Worm (Caenorhabditis elegans) whole organism, young adult: Measurements from ENCODE around the gene C36C5.15.

Experiments used
- B0261.1 ChIP-seq: sonication (generic microtip); optimal IDR thresholded peaks from 2 replicates; lab custom pipeline; 2016; ENCODE audit warnings: mild to moderate bottlenecking, missing genetic modification characterization, moderate library complexity, missing compliant biosample characterization
- B0336.3 ChIP-seq: fragments of 200-800 bp; sonication (Bioruptor generic); IDR thresholded peaks from 2 replicates; pipeline ENCODE4 v1.3.6; 2022; ENCODE audit warnings: missing genetic modification characterization, missing compliant biosample characterization
- C06A6.2 ChIP-seq: fragments of 200-800 bp; sonication (Bioruptor generic); conservative IDR thresholded peaks from 2 replicates; pipeline ENCODE4 v1.3.6; 2022; ENCODE audit warnings: missing genetic modification characterization, missing compliant biosample characterization
- C17E4.6 ChIP-seq: fragments of 200-800 bp; sonication (Bioruptor generic); IDR thresholded peaks from 2 replicates; pipeline ENCODE4 v1.3.6; 2022; ENCODE audit warnings: missing genetic modification reagents, missing genetic modification characterization, missing compliant biosample characterization
- F37B4.10 ChIP-seq: fragments of 200-800 bp; sonication (Bioruptor generic); IDR thresholded peaks from 2 replicates; pipeline ENCODE4 v1.3.6; 2022; ENCODE audit warnings: missing genetic modification characterization, missing compliant biosample characterization
- F52B5.7 ChIP-seq: sonication (generic microtip); optimal IDR thresholded peaks from 2 replicates; lab custom pipeline; 2016; ENCODE audit warnings: mild to moderate bottlenecking, missing genetic modification characterization, missing compliant biosample characterization
- Y53F4B.3 ChIP-seq: fragments of 200-800 bp; sonication (Bioruptor generic); IDR thresholded peaks from 2 replicates; pipeline ENCODE4 v1.3.6; 2022; ENCODE audit warnings: missing genetic modification reagents, missing genetic modification characterization, missing compliant biosample characterization
- Y53G8AR.9 ChIP-seq: fragments of 200-800 bp; sonication (Bioruptor generic); conservative IDR thresholded peaks from 2 replicates; pipeline ENCODE4 v1.3.6; 2022; ENCODE audit warnings: missing genetic modification reagents, missing genetic modification characterization, missing compliant biosample characterization
- Y95B8A.8 ChIP-seq: fragments of 200-800 bp; sonication (Bioruptor generic); IDR thresholded peaks from 2 replicates; pipeline ENCODE4 v1.3.6; 2022; ENCODE audit warnings: missing genetic modification reagents, missing genetic modification characterization, missing compliant biosample characterization
- aptf-2 ChIP-seq: fragments of 200-800 bp; sonication (Bioruptor generic); conservative IDR thresholded peaks from 2 replicates; pipeline ENCODE4 v1.3.6; 2022; ENCODE audit warnings: missing genetic modification reagents, missing genetic modification characterization, missing compliant biosample characterization
- aptf-3 ChIP-seq: fragments of 200-800 bp; sonication (Bioruptor generic); IDR thresholded peaks from 2 replicates; pipeline ENCODE4 v1.3.6; 2022; ENCODE audit warnings: missing genetic modification characterization, missing compliant biosample characterization
- athp-1 ChIP-seq: sonication (generic microtip); optimal IDR thresholded peaks from 2 replicates; lab custom pipeline; 2017; ENCODE audit warnings: mild to moderate bottlenecking, missing genetic modification characterization, missing compliant biosample characterization
- attf-5 ChIP-seq: fragments of 200-800 bp; sonication (Bioruptor generic); optimal IDR thresholded peaks from 2 replicates; lab custom pipeline; 2018; ENCODE audit warnings: mild to moderate bottlenecking, missing genetic modification characterization, missing compliant biosample characterization
- bed-1 ChIP-seq: fragments of 200-800 bp; sonication (Bioruptor generic); IDR thresholded peaks from 2 replicates; pipeline ENCODE4 v1.3.6; 2022; ENCODE audit warnings: missing genetic modification reagents, missing genetic modification characterization, missing compliant biosample characterization
- cebp-2 ChIP-seq: fragments of 200-800 bp; sonication (Bioruptor generic); IDR thresholded peaks from 2 replicates; pipeline ENCODE4 v1.3.6; 2022; ENCODE audit warnings: missing genetic modification characterization, missing compliant biosample characterization
- ceh-58 ChIP-seq: fragments of 200-800 bp; sonication (Bioruptor generic); IDR thresholded peaks from 2 replicates; pipeline ENCODE4 v1.3.6; 2022; ENCODE audit warnings: missing genetic modification characterization, missing compliant biosample characterization
- ceh-91 ChIP-seq: fragments of 200-800 bp; sonication (Bioruptor generic); IDR thresholded peaks from 2 replicates; pipeline ENCODE4 v1.3.6; 2022; ENCODE audit warnings: missing genetic modification reagents, missing genetic modification characterization, missing compliant biosample characterization
- chd-7 ChIP-seq: sonication (generic microtip); optimal IDR thresholded peaks from 2 replicates; lab custom pipeline; 2016; ENCODE audit warnings: mild to moderate bottlenecking, missing genetic modification characterization, moderate library complexity, missing compliant biosample characterization
- die-1 ChIP-seq: sonication (generic microtip); optimal IDR thresholded peaks from 2 replicates; lab custom pipeline; 2016; ENCODE audit warnings: missing genotype, mild to moderate bottlenecking, missing genetic modification characterization, missing compliant biosample characterization
- dox-1 ChIP-seq: fragments of 200-800 bp; sonication (Bioruptor generic); IDR thresholded peaks from 2 replicates; pipeline ENCODE4 v1.3.6; 2022; ENCODE audit warnings: missing genetic modification reagents, missing genetic modification characterization, missing compliant biosample characterization
- gei-17 ChIP-seq: fragments of 200-800 bp; sonication (Bioruptor generic); optimal IDR thresholded peaks from 2 replicates; lab custom pipeline; 2018; ENCODE audit warnings: mild to moderate bottlenecking, missing genetic modification characterization, missing compliant biosample characterization
- him-1 ChIP-seq: sonication (generic microtip); optimal IDR thresholded peaks from 2 replicates; lab custom pipeline; 2016; ENCODE audit warnings: missing genotype, missing genetic modification reagents, missing genetic modification characterization, missing compliant biosample characterization
- hsf-1 ChIP-seq: fragments of 200-800 bp; sonication (Bioruptor generic); IDR thresholded peaks from 2 replicates; pipeline ENCODE4 v1.3.6; 2022; ENCODE audit warnings: missing genetic modification reagents, missing genetic modification characterization, missing compliant biosample characterization
- let-607 ChIP-seq, 2 experiments: fragments of 200-800 bp in 1 of 2; sonication (Bioruptor generic) in 1 of 2; sonication (generic microtip) in 1 of 2; optimal IDR thresholded peaks; 2 replicates each; lab custom pipeline; 2016 to 2018; ENCODE audit warnings: mild to moderate bottlenecking in 2 of 2, missing compliant biosample characterization in 2 of 2, missing genetic modification characterization in 2 of 2, moderate library complexity in 2 of 2, missing genotype in 1 of 2
- lin-35 ChIP-seq, 3 experiments: fragments of 150-350 bp in 2 of 3; sonication (generic microtip) in 1 of 3; optimal IDR thresholded peaks; 2 replicates each; lab custom pipeline; 2014 to 2018; ENCODE audit warnings: missing biosample characterization in 3 of 3, missing genetic modification characterization in 3 of 3, missing genetic modification reagents in 3 of 3
- lin-54 ChIP-seq: fragments of 200-800 bp; sonication (Bioruptor generic); optimal IDR thresholded peaks from 2 replicates; lab custom pipeline; 2018; ENCODE audit warnings: mild to moderate bottlenecking, missing genetic modification characterization, missing compliant biosample characterization
- madf-6 ChIP-seq: fragments of 200-800 bp; sonication (Bioruptor generic); IDR thresholded peaks from 2 replicates; pipeline ENCODE4 v1.3.6; 2022; ENCODE audit warnings: missing genetic modification reagents, missing genetic modification characterization, missing compliant biosample characterization
- madf-8 ChIP-seq: fragments of 200-800 bp; sonication (Bioruptor generic); conservative IDR thresholded peaks from 2 replicates; pipeline ENCODE4 v1.3.6; 2022; ENCODE audit warnings: missing genetic modification reagents, missing genetic modification characterization, missing compliant biosample characterization
- mcd-1 ChIP-seq: fragments of 200-800 bp; sonication (Bioruptor generic); IDR thresholded peaks from 2 replicates; pipeline ENCODE4 v1.3.6; 2022; ENCODE audit warnings: missing genetic modification reagents, missing genetic modification characterization, missing compliant biosample characterization
- mel-28 ChIP-seq: sonication (generic microtip); optimal IDR thresholded peaks from 2 replicates; lab custom pipeline; 2016; ENCODE audit warnings: borderline replicate concordance, mild to moderate bottlenecking, missing genetic modification characterization, missing compliant biosample characterization
- mxl-1 ChIP-seq: sonication (generic microtip); optimal IDR thresholded peaks from 2 replicates; lab custom pipeline; 2016; ENCODE audit warnings: missing genetic modification characterization, missing compliant biosample characterization
- nfya-2 ChIP-seq: fragments of 200-800 bp; sonication (Bioruptor generic); IDR thresholded peaks from 2 replicates; pipeline ENCODE4 v1.3.6; 2022; ENCODE audit warnings: missing genetic modification reagents, missing genetic modification characterization, missing compliant biosample characterization
- rec-8 ChIP-seq, 2 experiments: sonication (generic microtip); optimal IDR thresholded peaks; 2 replicates each; lab custom pipeline; 2016; ENCODE audit warnings: mild to moderate bottlenecking in 2 of 2, missing genetic modification characterization in 2 of 2, missing genetic modification reagents in 2 of 2, missing genotype in 2 of 2, missing biosample characterization in 1 of 2, missing compliant biosample characterization in 1 of 2, moderate library complexity in 1 of 2
- sea-2 ChIP-seq: fragments of 200-800 bp; sonication (Bioruptor generic); IDR thresholded peaks from 2 replicates; pipeline ENCODE4 v1.3.6; 2022; ENCODE audit warnings: missing genetic modification characterization, missing compliant biosample characterization
- snpc-3.4 ChIP-seq: sonication (generic microtip); optimal IDR thresholded peaks from 2 replicates; lab custom pipeline; 2017; ENCODE audit warnings: missing genetic modification characterization, mild to moderate bottlenecking, missing compliant biosample characterization, antibody characterized with exemption, moderate library complexity, missing genotype, missing genetic modification reagents
- somi-1 ChIP-seq: fragments of 200-800 bp; sonication (Bioruptor generic); optimal IDR thresholded peaks from 2 replicates; lab custom pipeline; 2018; ENCODE audit warnings: mild to moderate bottlenecking, missing genetic modification characterization, missing compliant biosample characterization
- tbp1 ChIP-seq: fragments of 200-800 bp; sonication (Bioruptor generic); optimal IDR thresholded peaks from 2 replicates; lab custom pipeline; 2018; ENCODE audit warnings: mild to moderate bottlenecking, missing genetic modification characterization, missing compliant biosample characterization
- tlf-1 ChIP-seq: fragments of 200-800 bp; sonication (Bioruptor generic); optimal IDR thresholded peaks from 2 replicates; lab custom pipeline; 2018; ENCODE audit warnings: mild to moderate bottlenecking, missing genetic modification characterization, missing compliant biosample characterization
- zim-3 ChIP-seq: sonication (generic microtip); optimal IDR thresholded peaks from 2 replicates; lab custom pipeline; 2017; ENCODE audit warnings: mild to moderate bottlenecking, missing genetic modification characterization, moderate library complexity, missing compliant biosample characterization
- ztf-3 ChIP-seq: fragments of 200-800 bp; sonication (Bioruptor generic); optimal IDR thresholded peaks from 2 replicates; lab custom pipeline; 2018; ENCODE audit warnings: mild to moderate bottlenecking, missing genetic modification characterization, missing compliant biosample characterization

C36C5.15 gene

DNA sequence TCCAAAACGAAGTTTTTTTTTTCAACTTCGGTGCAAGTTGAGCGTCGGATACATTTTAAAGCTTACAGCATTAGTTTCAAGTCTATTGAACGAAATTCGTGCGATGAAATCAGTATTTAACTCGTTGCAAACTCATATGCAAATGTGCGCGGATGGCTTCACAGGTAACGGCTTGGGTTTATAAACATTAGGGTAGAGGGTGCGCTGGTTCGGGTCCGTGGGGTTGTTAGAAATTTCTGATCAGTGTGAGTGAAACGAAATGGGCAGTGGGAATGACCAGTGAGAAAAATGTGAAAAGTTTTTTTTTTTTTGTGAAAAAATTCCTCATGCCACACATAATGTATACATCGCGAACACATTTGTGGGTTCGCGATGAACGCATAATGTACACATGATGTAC is 5.4 kb downstream of the C36C5.15 start (continued):
- TF ChIP-seq Y53F4B.3 (GFP tag; lab: Robert Waterston, UW) (no peak), die-1 (tag; lab: Kevin White, UChicago) (peak; percentile 73), cebp-2 (GFP tag; lab: Robert Waterston, UW) (no peak), C06A6.2 (GFP tag; lab: Robert Waterston, UW) (no peak), chd-7 (tag; lab: Kevin White, UChicago) (peak; percentile 56), gei-17 (no peak), mcd-1 (GFP tag; lab: Robert Waterston, UW) (0 out of 2 replicates have a peak, but pooled peaks have one; percentile 21), ceh-58 (GFP tag; lab: Robert Waterston, UW) (peak; percentile 77; the same call in 1 of the 2 replicates), ztf-3 (no peak), lin-35 (GFP tag; optimal IDR thresholded peaks at IDR 0.05; lab: Kevin White, UChicago) (no peak), C17E4.6 (GFP tag; lab: Robert Waterston, UW) (no peak), bed-1 (0 out of 2 replicates have a peak, but pooled peaks have one; percentile 58), him-1 (tag; lab: Kevin White, UChicago) (peak; percentile 79), nfya-2 (GFP tag; lab: Robert Waterston, UW) (no peak), zim-3 (peak; percentile 22), attf-5 (GFP tag; lab: Kevin White, UChicago) (peak; percentile 29), hsf-1 (GFP tag; lab: Robert Waterston, UW) (peak; percentile 49; the same call in 1 of the 2 replicates), Y53G8AR.9 (GFP tag; lab: Robert Waterston, UW) (0 out of 2 replicates have a peak, but pooled peaks have one; percentile 68), aptf-2 (0 out of 2 replicates have a peak, but pooled peaks have one; percentile 18), ceh-91 (GFP tag; lab: Robert Waterston, UW) (no peak), B0336.3 (GFP tag; lab: Robert Waterston, UW) (no peak), rec-8 (tag; optimal IDR thresholded peaks at IDR 0.05; lab: Kevin White, UChicago) (peak in 1 of 2 experiments; percentile 64), sea-2 (GFP tag; lab: Robert Waterston, UW) (no peak), lin-54 (GFP tag; lab: Kevin White, UChicago) (peak; percentile 52), tbp1 (GFP tag; lab: Kevin White, UChicago) (peak; percentile 82), madf-8 (peak; percentile 27; the same call in 1 of the 2 replicates), dox-1 (GFP tag; lab: Robert Waterston, UW) (peak; percentile 59; the same call in 1 of the 2 replicates), snpc-3.4 (peak; percentile 1), mel-28 (tag; lab: Kevin White, UChicago) (no peak), tlf-1 (no peak), let-607 (tag; optimal IDR thresholded peaks at IDR 0.05; lab: Kevin White, UChicago) (no peak), athp-1 (peak; percentile 48), aptf-3 (GFP tag; lab: Robert Waterston, UW) (peak; percentile 74; the same call in 1 of the 2 replicates), Y95B8A.8 (GFP tag; lab: Robert Waterston, UW) (0 out of 2 replicates have a peak, but pooled peaks have one; percentile 16), F37B4.10 (no peak), madf-6 (peak; percentile 56; the same call in 1 of the 2 replicates), B0261.1 (tag; lab: Kevin White, UChicago) (peak; percentile 61), somi-1 (no peak), F52B5.7 (tag; lab: Kevin White, UChicago) (peak; percentile 47), mxl-1 (tag; lab: Kevin White, UChicago) (peak; percentile 47)
